Fruit fly (Drosophila melanogaster) Kc167 (cell line): ENCODE results near the gene Rpt3R.

Experiments
- psq ChIP-seq: fragments of >200 bp; optimal IDR thresholded peaks from 2 replicates; lab custom pipeline; 2017; ENCODE audit warnings: missing external identifiers
- ttk ChIP-seq: sonication (Bioruptor generic); optimal IDR thresholded peaks from 2 replicates; lab custom pipeline; 2017; ENCODE audit warnings: missing external identifiers

dm6 chr3R:9779764-9780163 lies 23.5 kb upstream of the Rpt3R start, which contains the start of gene CG12947:
- TF ChIP-seq psq (lab: Kevin White, UChicago) (no peak), ttk (no peak)
